Fruit fly (Drosophila melanogaster) whole organism: ENCODE results near the gene CG14397.

Experiments used
- CG8478 ChIP-seq: fragments of >200 bp; optimal IDR thresholded peaks from 2 replicates; lab custom pipeline; 2018; ENCODE audit warnings: inconsistent platforms
- Dll ChIP-seq: fragments of >200 bp; optimal IDR thresholded peaks from 2 replicates; lab custom pipeline; 2017
- EcR ChIP-seq, 2 experiments: fragments of >200 bp; optimal IDR thresholded peaks; 2 replicates each; lab custom pipeline; 2017; ENCODE audit warnings: missing biosample characterization in 2 of 2, missing genetic modification characterization in 2 of 2, missing genetic modification reagents in 2 of 2
- pan ChIP-seq: fragments of >200 bp; optimal IDR thresholded peaks from 2 replicates; lab custom pipeline; 2017
- psq ChIP-seq: fragments of >200 bp; optimal IDR thresholded peaks from 2 replicates; lab custom pipeline; 2017
- usp ChIP-seq: fragments of >200 bp; optimal IDR thresholded peaks from 2 replicates; lab custom pipeline; 2017; ENCODE audit warnings: missing biosample characterization, missing genetic modification characterization, mixed read lengths

The CG14397 gene

dm6 chr2L:21073300-21073699, 17.7 kb upstream of the CG14397 start:
- TF ChIP-seq Dll (lab: Kevin White, UChicago) (no peak), EcR (GFP tag; optimal IDR thresholded peaks at IDR 0.05; lab: Kevin White, UChicago) (no peak), usp (no peak), pan (lab: Kevin White, UChicago) (no peak), CG8478 (lab: Kevin White, UChicago) (no peak), psq (no peak)

- TF ChIP-seq CG8478 (lab: Kevin White, UChicago), result no peak
- no peak for TF ChIP-seq pan (lab: Kevin White, UChicago)
- TF ChIP-seq Dll (lab: Kevin White, UChicago), result no peak
- no peak for TF ChIP-seq EcR (GFP tag; optimal IDR thresholded peaks at IDR 0.05; lab: Kevin White, UChicago)
- TF ChIP-seq psq, result no peak
- no peak for TF ChIP-seq usp
Measured at dm6 chr2L:21073818-21074217, 17.2 kb upstream of the CG14397 start.

dm6 chr2L:21075105-21075504, 15.9 kb upstream of the CG14397 start, which contains the start of gene tadr:
Gene tadr, plus strand, starts transcription at chr2L:21075405.
- TF ChIP-seq Dll (lab: Kevin White, UChicago) (no peak), pan (lab: Kevin White, UChicago) (no peak), CG8478 (lab: Kevin White, UChicago) (no peak), psq (no peak), usp (no peak), EcR (GFP tag; optimal IDR thresholded peaks at IDR 0.05; lab: Kevin White, UChicago) (no peak)

dm6 chr2L:21077849-21078248, 13.2 kb upstream of the CG14397 start:
- TF ChIP-seq pan (lab: Kevin White, UChicago), result no peak
- no peak for TF ChIP-seq Dll (lab: Kevin White, UChicago)
- TF ChIP-seq CG8478 (lab: Kevin White, UChicago), result no peak
- TF ChIP-seq usp, result no peak
- no peak for TF ChIP-seq EcR (GFP tag; optimal IDR thresholded peaks at IDR 0.05; lab: Kevin White, UChicago)
- TF ChIP-seq psq, result no peak

dm6 chr2L:21082444-21083201, 8.4 kb upstream of the CG14397 start, which contains the start of gene CG33511:
Gene CG33511, minus strand, starts transcription at chr2L:21082494.
- TF ChIP-seq EcR (GFP tag; optimal IDR thresholded peaks at IDR 0.05; lab: Kevin White, UChicago) (no peak), pan (lab: Kevin White, UChicago) (no peak), psq (no peak), CG8478 (lab: Kevin White, UChicago) (no peak), usp (no peak), Dll (lab: Kevin White, UChicago) (no peak)

dm6 chr2L:21084268-21084667, 6.8 kb upstream of the CG14397 start, which contains the start of gene CG33510:
Gene CG33510, minus strand, starts transcription at chr2L:21084326.
- TF ChIP-seq usp (no peak), EcR (GFP tag; optimal IDR thresholded peaks at IDR 0.05; lab: Kevin White, UChicago) (no peak), Dll (lab: Kevin White, UChicago) (no peak), CG8478 (lab: Kevin White, UChicago) (no peak), pan (lab: Kevin White, UChicago) (no peak), psq (no peak)

dm6 chr2L:21086406-21086805, 4.6 kb upstream of the CG14397 start, which contains the start of gene CG33509:
Gene CG33509, minus strand, starts transcription at chr2L:21086506.
- TF ChIP-seq EcR (GFP tag; optimal IDR thresholded peaks at IDR 0.05; lab: Kevin White, UChicago), result no peak
- TF ChIP-seq Dll (lab: Kevin White, UChicago), result no peak
- TF ChIP-seq usp, result no peak
- no peak for TF ChIP-seq pan (lab: Kevin White, UChicago)
- TF ChIP-seq CG8478 (lab: Kevin White, UChicago), result no peak
- no peak for TF ChIP-seq psq

- TF ChIP-seq CG8478 (lab: Kevin White, UChicago) (no peak), usp (no peak), pan (lab: Kevin White, UChicago) (no peak), psq (no peak), EcR (GFP tag; optimal IDR thresholded peaks at IDR 0.05; lab: Kevin White, UChicago) (no peak), Dll (lab: Kevin White, UChicago) (no peak)
Measured at dm6 chr2L:21088651-21089050, 2.4 kb upstream of the CG14397 start, which contains the start of gene ppk13. Gene ppk13, minus strand, starts transcription at chr2L:21088751.

dm6 chr2L:21089075-21089474, 2.0 kb upstream of the CG14397 start, which contains the start of gene CG9259:
Gene CG9259, plus strand, starts transcription at chr2L:21089375.
- no peak for TF ChIP-seq Dll (lab: Kevin White, UChicago)
- TF ChIP-seq pan (lab: Kevin White, UChicago), result no peak
- no peak for TF ChIP-seq psq
- no peak for TF ChIP-seq EcR (GFP tag; optimal IDR thresholded peaks at IDR 0.05; lab: Kevin White, UChicago)
- no peak for TF ChIP-seq CG8478 (lab: Kevin White, UChicago)
- no peak for TF ChIP-seq usp

- no peak for TF ChIP-seq EcR (GFP tag; optimal IDR thresholded peaks at IDR 0.05; lab: Kevin White, UChicago)
- TF ChIP-seq usp, result no peak
Measured at dm6 chr2L:21096448-21096994, 5.5 kb downstream of the CG14397 start, which contains the start of gene CG34136. Gene CG34136, plus strand, starts transcription at chr2L:21096922.

- TF ChIP-seq psq (no peak), pan (lab: Kevin White, UChicago) (no peak), usp (no peak), CG8478 (lab: Kevin White, UChicago) (no peak)
Measured at dm6 chr2L:21097850-21098249, 6.8 kb downstream of the CG14397 start.
